Fruit fly (Drosophila melanogaster): ENCODE data around the gene CG15731.

DNA sequence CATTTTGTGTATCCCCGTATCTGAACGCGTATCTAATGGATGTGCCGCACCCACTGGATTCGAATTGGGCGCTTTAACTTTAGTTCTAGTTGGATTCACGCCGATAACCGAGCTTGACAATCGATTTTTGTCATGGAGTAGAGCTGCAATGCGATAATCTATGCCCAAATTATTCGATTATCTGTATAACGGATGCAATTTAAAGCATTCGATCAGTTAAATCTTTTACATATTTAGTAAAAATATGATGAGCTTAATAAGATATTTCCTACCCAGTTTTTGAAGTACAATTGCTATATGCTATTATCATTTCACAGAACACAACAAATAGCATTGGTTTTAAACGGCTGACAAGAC, 9.7 kb upstream of the CG15731 start:
- TF ChIP-seq pan (optimal IDR thresholded peaks at IDR 0.05) = no peak
- no peak for TF ChIP-seq EcR (GFP tag; optimal IDR thresholded peaks at IDR 0.05)
- TF ChIP-seq CG8478 (optimal IDR thresholded peaks at IDR 0.05) = no peak
- no peak for TF ChIP-seq psq (optimal IDR thresholded peaks at IDR 0.05)
- no peak for TF ChIP-seq usp (GFP tag; optimal IDR thresholded peaks at IDR 0.05)
- no peak for TF ChIP-seq Dll (optimal IDR thresholded peaks at IDR 0.05)
